Fruit fly (Drosophila melanogaster) whole organism, wandering third instar larva: ENCODE data around the gene Clp.
A peak's percentile ranks its signal among the peaks of the same experiment; 100 is the strongest.

ENCODE experiments used
- Abd-B ChIP-seq: fragments of >200 bp; optimal IDR thresholded peaks from 2 replicates; lab custom pipeline; 2017; ENCODE audit warnings: missing biosample characterization, missing genetic modification characterization
- CG9705 ChIP-seq: fragments of 200-800 bp; sonication (Bioruptor generic); optimal IDR thresholded peaks from 2 replicates; lab custom pipeline; 2018; ENCODE audit warnings: missing biosample characterization, mild to moderate bottlenecking, missing genetic modification characterization
- Dif ChIP-seq: fragments of 200-275, 200-300 bp; sonication (Bioruptor generic); optimal IDR thresholded peaks from 2 replicates; lab custom pipeline; 2018; ENCODE audit warnings: missing biosample characterization, missing genetic modification characterization; ENCODE audit not compliant: partially characterized antibody
- Myc ChIP-seq: fragments of >200 bp; optimal IDR thresholded peaks from 2 replicates; lab custom pipeline; 2017
- OdsH ChIP-seq: fragments of 200-800 bp; sonication (Bioruptor generic); optimal IDR thresholded peaks from 2 replicates; lab custom pipeline; 2016; ENCODE audit warnings: missing biosample characterization, mild to moderate bottlenecking, missing genetic modification characterization
- Rel ChIP-seq, 2 experiments: fragments of 200-800 bp; sonication (Bioruptor generic) in 1 of 2; optimal IDR thresholded peaks; 2 replicates in 1 of 2; 3 replicates in 1 of 2; lab custom pipeline; 2016 to 2019; ENCODE audit warnings: mild to moderate bottlenecking in 2 of 2, missing biosample characterization in 2 of 2, missing genetic modification characterization in 2 of 2, moderate library complexity in 1 of 2
- Vsx2 ChIP-seq: fragments of 200-300, 225-300 bp; sonication (Bioruptor generic); optimal IDR thresholded peaks from 2 replicates; lab custom pipeline; 2018; ENCODE audit warnings: missing biosample characterization, missing genetic modification characterization; ENCODE audit not compliant: partially characterized antibody
- brk ChIP-seq: fragments of 200-800 bp; sonication (Bioruptor generic); optimal IDR thresholded peaks from 2 replicates; lab custom pipeline; 2016; ENCODE audit warnings: missing biosample characterization, mild to moderate bottlenecking, missing genetic modification characterization
- foxo ChIP-seq, 2 experiments: fragments of 200-800 bp; sonication (Bioruptor generic); optimal IDR thresholded peaks; 2 replicates in 1 of 2; 3 replicates in 1 of 2; lab custom pipeline; 2016 to 2017; ENCODE audit warnings: missing biosample characterization in 2 of 2, missing genetic modification characterization in 2 of 2
- fru ChIP-seq: fragments of 200-800 bp; sonication (Bioruptor generic); optimal IDR thresholded peaks from 3 replicates; lab custom pipeline; 2016; ENCODE audit warnings: missing biosample characterization, mild to moderate bottlenecking, missing genetic modification characterization
- h ChIP-seq: fragments of 200-800 bp; sonication (Bioruptor generic); optimal IDR thresholded peaks from 3 replicates; lab custom pipeline; 2016; ENCODE audit warnings: missing biosample characterization, mild to moderate bottlenecking, missing genetic modification characterization
- pan ChIP-seq: fragments of >200 bp; optimal IDR thresholded peaks from 2 replicates; lab custom pipeline; 2017
- psq ChIP-seq: fragments of 200-800 bp; sonication (Bioruptor generic); optimal IDR thresholded peaks from 3 replicates; lab custom pipeline; 2017; ENCODE audit warnings: missing biosample characterization, mild to moderate bottlenecking, missing genetic modification characterization, moderate library complexity
- usp ChIP-seq: fragments of >200 bp; optimal IDR thresholded peaks from 2 replicates; lab custom pipeline; 2017; ENCODE audit warnings: missing biosample characterization, missing genetic modification characterization

DNA sequence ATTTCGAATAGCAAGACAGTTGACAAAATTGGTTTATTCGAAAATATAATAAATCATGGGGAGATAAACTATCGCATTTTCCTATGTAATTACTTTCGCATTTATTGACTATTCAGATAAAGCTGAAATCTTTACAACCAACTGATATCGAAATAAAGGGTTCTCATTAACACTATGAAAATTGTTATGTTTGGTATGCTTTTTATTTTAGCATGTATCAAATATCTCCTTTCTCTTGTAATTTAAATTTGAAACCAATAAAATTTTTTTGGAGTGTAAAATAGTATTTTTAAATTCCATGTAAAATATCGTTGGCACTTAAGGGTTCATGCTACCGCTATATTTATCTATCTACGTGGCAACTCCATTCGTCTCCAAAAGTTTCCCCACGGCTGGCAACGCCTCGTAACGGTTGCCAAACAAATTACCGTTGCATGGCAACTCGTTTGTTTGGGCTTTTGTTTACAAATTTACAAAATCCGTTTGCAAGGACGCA is 35.3 kb downstream of the Clp start, which contains the start of gene CG13949:
- no peak for TF ChIP-seq pan (lab: Kevin White, UChicago)
- peak in 1 of 2 experiments; percentile 61 for TF ChIP-seq foxo (GFP tag; optimal IDR thresholded peaks at IDR 0.05; lab: Kevin White, UChicago)
- TF ChIP-seq Vsx2 = no peak
- no peak for TF ChIP-seq Dif
- TF ChIP-seq psq = peak; percentile 12
- TF ChIP-seq CG9705 (GFP tag; lab: Kevin White, UChicago) = no peak
- TF ChIP-seq Abd-B (GFP tag; lab: Kevin White, UChicago) = no peak
- TF ChIP-seq OdsH (GFP tag; lab: Kevin White, UChicago) = no peak
- peak; percentile 19 for TF ChIP-seq fru (GFP tag; lab: Kevin White, UChicago)
- TF ChIP-seq h (GFP tag; lab: Kevin White, UChicago) = peak; percentile 47
- no peak for TF ChIP-seq usp (GFP tag; lab: Kevin White, UChicago)
- no peak for TF ChIP-seq brk (GFP tag; lab: Kevin White, UChicago)
- TF ChIP-seq Rel (GFP tag; optimal IDR thresholded peaks at IDR 0.05; lab: Kevin White, UChicago) = no peak
- no peak for TF ChIP-seq Rel (tag; optimal IDR thresholded peaks at IDR 0.05; lab: Kevin White, UChicago)
- no peak for TF ChIP-seq Myc (lab: Kevin White, UChicago)
